Worm (Caenorhabditis elegans): ENCODE measurements around the gene F28A10.8.

Gene F28A10.8

DNA sequence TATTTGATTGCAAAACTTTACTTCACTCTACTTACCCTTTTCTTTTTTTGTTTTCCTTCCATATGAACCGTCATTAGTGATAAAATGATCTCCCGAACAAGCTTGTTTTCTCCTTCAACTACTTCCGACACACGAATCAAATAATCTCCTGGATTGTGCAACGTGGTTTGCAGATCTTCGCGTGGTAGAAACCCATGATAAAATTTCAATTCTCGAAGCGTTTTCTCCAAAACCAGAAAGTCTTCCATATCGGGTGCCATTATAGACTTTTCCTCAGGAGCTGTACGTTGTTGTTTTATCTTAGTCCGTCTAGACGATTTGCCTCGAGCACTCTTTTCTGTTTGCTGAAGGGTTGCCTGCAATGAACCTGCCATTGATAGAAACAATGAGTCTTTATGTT lies 40.9 kb downstream of the F28A10.8 start:
- TF ChIP-seq tbx-2 (tag; optimal IDR thresholded peaks at IDR 0.05) (no peak), nhr-237 (tag; optimal IDR thresholded peaks at IDR 0.05) (no peak), lin-35 (GFP tag; optimal IDR thresholded peaks at IDR 0.05) (no peak), unc-62 (GFP tag; optimal IDR thresholded peaks at IDR 0.05) (no peak), unc-86 (tag; optimal IDR thresholded peaks at IDR 0.05) (no peak), snpc-4 (tag; optimal IDR thresholded peaks at IDR 0.05) (no peak), dpl-1 (GFP tag; optimal IDR thresholded peaks at IDR 0.05) (no peak), skn-1 (tag; optimal IDR thresholded peaks at IDR 0.05) (no peak), nhr-85 (tag) (no peak)

DNA sequence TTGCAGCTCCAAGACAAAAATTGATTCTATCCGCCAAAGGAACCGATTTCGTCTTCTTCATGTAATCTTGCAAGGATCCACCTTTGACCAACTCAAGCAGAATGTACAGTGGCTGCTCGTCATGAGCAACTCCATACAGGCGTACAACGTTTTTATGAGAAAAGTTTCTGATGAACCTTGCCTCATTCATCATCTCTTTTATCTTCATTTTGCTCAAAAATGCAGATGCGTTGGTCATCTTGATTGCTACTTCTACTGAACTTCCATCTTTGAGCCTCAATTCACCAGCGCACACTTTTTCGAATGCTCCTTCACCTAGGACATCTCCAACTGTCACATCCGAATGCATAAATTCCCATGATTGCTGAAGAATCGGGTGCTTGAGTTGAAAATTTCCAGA lies 41.4 kb downstream of the F28A10.8 start:
- TF ChIP-seq ztf-11 (tag; optimal IDR thresholded peaks at IDR 0.05) (no peak), mep-1 (tag; optimal IDR thresholded peaks at IDR 0.05) (no peak), ceh-82 (tag; optimal IDR thresholded peaks at IDR 0.05) (no peak), pag-3 (tag; optimal IDR thresholded peaks at IDR 0.05; ENCODE audit: borderline replicate concordance, insufficient read depth) (no peak), lin-39 (tag; optimal IDR thresholded peaks at IDR 0.05) (no peak), egl-27 (tag; optimal IDR thresholded peaks at IDR 0.05) (no peak), ceh-88 (GFP tag; IDR thresholded peaks at IDR 0.05) (no peak), aha-1 (tag; optimal IDR thresholded peaks at IDR 0.05) (no peak), ceh-63 (GFP tag; optimal IDR thresholded peaks at IDR 0.05) (no peak), tlp-1 (tag; optimal IDR thresholded peaks at IDR 0.05) (no peak), vab-15 (tag; optimal IDR thresholded peaks at IDR 0.05) (no peak), irx-1 (tag; optimal IDR thresholded peaks at IDR 0.05) (no peak), sup-37 (GFP tag; optimal IDR thresholded peaks at IDR 0.05) (no peak), ceh-8 (GFP tag; optimal IDR thresholded peaks at IDR 0.05) (no peak), unc-130 (tag; optimal IDR thresholded peaks at IDR 0.05) (no peak), ceh-90 (tag; optimal IDR thresholded peaks at IDR 0.05) (no peak), nhr-12 (tag; optimal IDR thresholded peaks at IDR 0.05) (no peak), efl-1 (optimal IDR thresholded peaks at IDR 0.05) (no peak), efl-1 (GFP tag; optimal IDR thresholded peaks at IDR 0.05 in 1 of 2) (no peak), nhr-237 (tag; optimal IDR thresholded peaks at IDR 0.05) (no peak), ama-1 (optimal IDR thresholded peaks at IDR 0.05) (no peak)

DNA sequence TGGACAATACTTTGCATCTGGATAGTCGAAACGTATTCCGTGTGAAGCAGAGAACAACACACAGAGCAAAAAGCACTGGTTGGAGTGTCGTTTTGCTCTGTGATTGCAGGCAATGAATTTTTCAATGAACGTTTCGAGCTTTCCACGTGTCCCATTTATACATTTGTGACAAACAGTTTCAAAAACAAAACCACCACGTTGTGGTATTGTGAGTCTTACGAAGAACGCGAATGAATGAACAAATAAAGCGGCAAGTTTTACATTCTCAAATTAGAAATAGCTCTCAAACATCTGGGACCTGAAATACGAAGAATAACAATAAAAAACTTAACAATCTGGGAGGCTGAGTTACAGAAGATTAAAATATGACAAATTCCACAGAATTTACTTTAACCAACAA lies 46.5 kb downstream of the F28A10.8 start, which contains the start of gene F46F5.1:
TSS of gene F46F5.1 (minus strand) at position 101 of the 400 bp plus-strand sequence.
- no peak for TF ChIP-seq ceh-88 (GFP tag; IDR thresholded peaks at IDR 0.05)
- TF ChIP-seq ztf-4 (tag; optimal IDR thresholded peaks at IDR 0.05), result no peak
- TF ChIP-seq vab-15 (tag; optimal IDR thresholded peaks at IDR 0.05), result no peak
- TF ChIP-seq Y116A8C.19 (tag; optimal IDR thresholded peaks at IDR 0.05; ENCODE audit: borderline replicate concordance), result no peak
- TF ChIP-seq nhr-20 (tag; optimal IDR thresholded peaks at IDR 0.05), result no peak
- TF ChIP-seq zag-1 (tag; optimal IDR thresholded peaks at IDR 0.05), result no peak
- TF ChIP-seq ama-1 (optimal IDR thresholded peaks at IDR 0.05), result no peak
- no peak for TF ChIP-seq nhr-47 (tag; optimal IDR thresholded peaks at IDR 0.05)
- TF ChIP-seq irx-1 (tag; optimal IDR thresholded peaks at IDR 0.05), result no peak
- TF ChIP-seq lin-13 (GFP tag; optimal IDR thresholded peaks at IDR 0.05), result no peak
- no peak for TF ChIP-seq egl-27 (tag; optimal IDR thresholded peaks at IDR 0.05)
- no peak for TF ChIP-seq ets-5 (GFP tag; IDR thresholded peaks at IDR 0.05)
- no peak for TF ChIP-seq pqm-1 (tag; optimal IDR thresholded peaks at IDR 0.05)

- no peak for TF ChIP-seq pax-3 (tag; optimal IDR thresholded peaks at IDR 0.05)
- TF ChIP-seq egl-27 (tag; optimal IDR thresholded peaks at IDR 0.05), result no peak
- no peak for TF ChIP-seq nhr-77 (tag; optimal IDR thresholded peaks at IDR 0.05)
- no peak for TF ChIP-seq sptf-1 (tag; optimal IDR thresholded peaks at IDR 0.05)
- TF ChIP-seq fos-1 (tag; optimal IDR thresholded peaks at IDR 0.05), result no peak
- TF ChIP-seq mef-2 (tag; optimal IDR thresholded peaks at IDR 0.05), result no peak
These were observed 50.2 kb downstream of the F28A10.8 start, which contains the start of gene F46F5.15 for ce11 chrII:788139-788538. TSS of gene F46F5.15 (plus strand) at chrII:788439.

Data from whole organism, L1 larva.